Fruit fly (Drosophila melanogaster): ENCODE data around the gene ChLD3.

The ChLD3 gene

DNA sequence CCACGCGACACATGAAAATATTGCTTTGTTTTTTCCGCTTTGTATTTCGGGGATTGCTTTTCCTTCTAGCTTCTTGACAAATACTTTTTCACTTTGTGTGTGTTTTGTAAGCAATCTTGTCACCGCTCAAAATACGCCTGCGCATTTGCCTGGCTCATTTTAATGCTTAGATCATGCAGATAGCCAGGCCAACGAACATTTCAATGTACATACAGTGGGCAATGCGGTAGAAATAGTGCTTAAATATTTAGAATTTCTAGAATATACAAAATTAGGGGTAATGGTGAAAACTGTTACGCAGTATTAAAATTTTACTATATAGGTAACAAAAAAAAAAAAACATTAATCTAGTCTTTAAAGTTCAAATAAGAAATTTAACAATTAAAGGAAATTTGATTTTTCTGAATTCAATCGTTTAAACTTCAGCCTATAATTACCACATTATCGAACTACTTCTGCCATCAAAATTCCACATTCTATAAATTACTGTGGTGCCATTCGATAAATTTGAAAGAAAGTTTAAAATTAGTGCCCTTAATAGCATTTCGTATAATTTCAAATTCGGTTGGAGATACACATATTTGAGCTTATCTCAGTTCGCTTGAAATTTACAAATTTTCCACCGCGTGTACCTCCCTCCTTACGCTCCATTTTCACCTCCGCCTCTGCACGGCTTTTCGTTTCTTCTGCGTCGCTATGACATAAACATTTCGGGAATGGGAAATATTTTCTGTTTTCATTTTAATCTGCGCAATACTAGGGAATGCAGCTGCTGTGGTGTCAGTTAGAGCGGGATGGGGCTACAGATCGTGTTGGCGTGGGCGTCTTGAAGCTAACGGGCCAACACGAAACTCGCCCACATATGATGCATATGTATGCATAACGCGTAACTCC lies 31.5 kb upstream of the ChLD3 start (continued):
- no peak for TF ChIP-seq H15 (GFP tag; IDR thresholded peaks at IDR 0.05)
- no peak for TF ChIP-seq hb (GFP tag; IDR thresholded peaks at IDR 0.05; ENCODE audit: partially characterized antibody)
- peak in 1 of 2 experiments; percentile 36 for TF ChIP-seq dpn (GFP tag; optimal IDR thresholded peaks at IDR 0.05)
- TF ChIP-seq sisA (GFP tag; IDR thresholded peaks at IDR 0.05): peak; percentile 22; the same call in 1 of the 2 replicates
- TF ChIP-seq pum (GFP tag; optimal IDR thresholded peaks at IDR 0.05): no peak
- 0 out of 3 replicates have a peak, but pooled peaks have one; percentile 35 for TF ChIP-seq dysf (GFP tag; IDR thresholded peaks at IDR 0.05)
- TF ChIP-seq CG5953 (GFP tag; IDR thresholded peaks at IDR 0.05): no peak
- TF ChIP-seq unc-4 (GFP tag; IDR thresholded peaks at IDR 0.05; ENCODE audit: partially characterized antibody): no peak
- TF ChIP-seq CG7963 (GFP tag; IDR thresholded peaks at IDR 0.05; ENCODE audit: partially characterized antibody): no peak
- no peak for TF ChIP-seq Dll (GFP tag; IDR thresholded peaks at IDR 0.05; ENCODE audit: partially characterized antibody)
- no peak for TF ChIP-seq Max (GFP tag; optimal IDR thresholded peaks at IDR 0.05)
- TF ChIP-seq Nf-YC (tag; optimal IDR thresholded peaks at IDR 0.05): no peak
- peak; percentile 51 for TF ChIP-seq CG7839 (tag; optimal IDR thresholded peaks at IDR 0.05)
- no peak for TF ChIP-seq Nf-YB (GFP tag; optimal IDR thresholded peaks at IDR 0.05)
- TF ChIP-seq knrl (GFP tag; IDR thresholded peaks at IDR 0.05; ENCODE audit: partially characterized antibody): no peak
- no peak for TF ChIP-seq Tbp (GFP tag; optimal IDR thresholded peaks at IDR 0.05)
- peak; percentile 19 for TF ChIP-seq jumu (GFP tag; optimal IDR thresholded peaks at IDR 0.05)
- TF ChIP-seq CG13287 (GFP tag; IDR thresholded peaks at IDR 0.05; ENCODE audit: partially characterized antibody): no peak
- peak; percentile 17; the same call in 1 of the 2 replicates for TF ChIP-seq slbo (GFP tag; IDR thresholded peaks at IDR 0.05)
- no peak for TF ChIP-seq gsb-n (tag; optimal IDR thresholded peaks at IDR 0.05)
- TF ChIP-seq gem (tag; optimal IDR thresholded peaks at IDR 0.05): peak; percentile 57
- TF ChIP-seq org-1 (GFP tag; optimal IDR thresholded peaks at IDR 0.05): no peak
- TF ChIP-seq CG32532 (GFP tag; IDR thresholded peaks at IDR 0.05): no peak
- no peak for TF ChIP-seq Kr (GFP tag; optimal IDR thresholded peaks at IDR 0.05)
- TF ChIP-seq CG9727 (GFP tag; optimal IDR thresholded peaks at IDR 0.05): peak; percentile 4
- no peak for TF ChIP-seq CG10565 (GFP tag; optimal IDR thresholded peaks at IDR 0.05)
- TF ChIP-seq fu2 (GFP tag; optimal IDR thresholded peaks at IDR 0.05): no peak
- TF ChIP-seq twi (tag; optimal IDR thresholded peaks at IDR 0.05): no peak
- TF ChIP-seq hkb (optimal IDR thresholded peaks at IDR 0.05): no peak
- TF ChIP-seq hkb (GFP tag; IDR thresholded peaks at IDR 0.05): 0 out of 2 replicates have a peak, but pooled peaks have one; percentile 21
- TF ChIP-seq amos (GFP tag; IDR thresholded peaks at IDR 0.05; ENCODE audit: partially characterized antibody): no peak
- peak; percentile 17 for TF ChIP-seq az2 (GFP tag; optimal IDR thresholded peaks at IDR 0.05)
- no peak for TF ChIP-seq CG6689 (GFP tag; IDR thresholded peaks at IDR 0.05)
- TF ChIP-seq jigr1 (GFP tag; IDR thresholded peaks at IDR 0.05): no peak
- no peak for TF ChIP-seq CrebB (tag; optimal IDR thresholded peaks at IDR 0.05)
- no peak for TF ChIP-seq CG13894 (tag; optimal IDR thresholded peaks at IDR 0.05)
- TF ChIP-seq ham (GFP tag; IDR thresholded peaks at IDR 0.05): no peak
- TF ChIP-seq fd64A (GFP tag; optimal IDR thresholded peaks at IDR 0.05): no peak
- TF ChIP-seq Dbx (GFP tag; IDR thresholded peaks at IDR 0.05): 0 out of 3 replicates have a peak, but pooled peaks have one; percentile 28
- no peak for TF ChIP-seq CG10543 (GFP tag; optimal IDR thresholded peaks at IDR 0.05)
- TF ChIP-seq CG1024 (GFP tag; IDR thresholded peaks at IDR 0.05): no peak
- TF ChIP-seq repo (GFP tag; optimal IDR thresholded peaks at IDR 0.05): no peak
- TF ChIP-seq CG15696 (tag; optimal IDR thresholded peaks at IDR 0.05): no peak
- TF ChIP-seq CG8290 (GFP tag; optimal IDR thresholded peaks at IDR 0.05): no peak
- TF ChIP-seq CG8290 (tag; optimal IDR thresholded peaks at IDR 0.05): peak in 1 of 2 experiments; percentile 35
- 0 out of 2 replicates have a peak, but pooled peaks have one; percentile 9 for TF ChIP-seq CG14014 (GFP tag; IDR thresholded peaks at IDR 0.05)
- TF ChIP-seq dimm (GFP tag; IDR thresholded peaks at IDR 0.05): no peak
- TF ChIP-seq CG16779 (GFP tag; IDR thresholded peaks at IDR 0.05): no peak
- peak; percentile 21 for TF ChIP-seq CG4820 (GFP tag; optimal IDR thresholded peaks at IDR 0.05)

Measured in whole organism, embryonic.